Fruit fly (Drosophila melanogaster) whole organism, embryonic: ENCODE data around the gene nmdyn-D6.

Source experiments
- Bgb ChIP-seq: fragments of 200-800 bp; sonication (Bioruptor generic); IDR thresholded peaks from 2 replicates; pipeline ENCODE4 v1.3.6; 2022; ENCODE audit warnings: missing biosample characterization, missing genetic modification characterization; ENCODE audit not compliant: partially characterized antibody
- CG10462 ChIP-seq: fragments of 200-800 bp; sonication (Bioruptor generic); optimal IDR thresholded peaks from 2 replicates; lab custom pipeline; 2016; ENCODE audit warnings: missing biosample characterization, missing genetic modification characterization
- CG11085 ChIP-seq: fragments of 200-800 bp; sonication (Bioruptor generic); IDR thresholded peaks from 2 replicates; pipeline ENCODE4 v1.3.6; 2022; ENCODE audit warnings: missing biosample characterization, missing genetic modification characterization
- CG11456 ChIP-seq: fragments of 200-800 bp; sonication (Bioruptor generic); IDR thresholded peaks from 3 replicates; pipeline ENCODE4 v1.3.6; 2022; ENCODE audit warnings: missing biosample characterization, missing genetic modification characterization
- CG12236 ChIP-seq: fragments of 200-800 bp; sonication (Bioruptor generic); optimal IDR thresholded peaks from 2 replicates; lab custom pipeline; 2016; ENCODE audit warnings: missing biosample characterization, missing genetic modification characterization
- CG15696 ChIP-seq: fragments of 200-800 bp; sonication (Bioruptor generic); optimal IDR thresholded peaks from 2 replicates; lab custom pipeline; 2019; ENCODE audit warnings: missing biosample characterization, mild to moderate bottlenecking, missing genetic modification characterization, moderate library complexity
- CG2120 ChIP-seq: fragments of 200-800 bp; sonication (Bioruptor generic); optimal IDR thresholded peaks from 3 replicates; lab custom pipeline; 2016; ENCODE audit warnings: missing biosample characterization, missing genetic modification characterization
- CG2875 ChIP-seq: fragments of 200-800 bp; sonication (Bioruptor generic); optimal IDR thresholded peaks from 2 replicates; lab custom pipeline; 2017; ENCODE audit warnings: missing biosample characterization, mild to moderate bottlenecking, missing genetic modification characterization, missing genetic modification reagents
- CG31224 ChIP-seq: fragments of 200-800 bp; sonication (Bioruptor generic); IDR thresholded peaks from 2 replicates; pipeline ENCODE4 v1.3.6; 2022; ENCODE audit warnings: missing biosample characterization, missing genetic modification characterization
- CG34376 ChIP-seq: fragments of 200-800 bp; sonication (Bioruptor generic); optimal IDR thresholded peaks from 2 replicates; lab custom pipeline; 2018; ENCODE audit warnings: missing biosample characterization, mild to moderate bottlenecking, missing genetic modification characterization
- CG3995 ChIP-seq: fragments of 200-800 bp; sonication (Bioruptor generic); optimal IDR thresholded peaks from 3 replicates; lab custom pipeline; 2016; ENCODE audit warnings: missing biosample characterization, missing genetic modification characterization
- CG6175 ChIP-seq: fragments of 200-800 bp; sonication (Bioruptor generic); IDR thresholded peaks from 3 replicates; pipeline ENCODE4 v1.3.6; 2022; ENCODE audit warnings: missing biosample characterization, missing genetic modification characterization
- CG7839 ChIP-seq: fragments of 200-800 bp; sonication (Bioruptor generic); optimal IDR thresholded peaks from 3 replicates; lab custom pipeline; 2018; ENCODE audit warnings: missing biosample characterization, mild to moderate bottlenecking, missing genetic modification characterization, moderate library complexity
- CG8290 ChIP-seq, 3 experiments: fragments of 200-800 bp; sonication (Bioruptor generic); optimal IDR thresholded peaks; 2 replicates each; lab custom pipeline; 2016 to 2019; ENCODE audit warnings: missing biosample characterization in 3 of 3, missing genetic modification characterization in 3 of 3, mild to moderate bottlenecking in 2 of 3, moderate library complexity in 1 of 3
- CG9727 ChIP-seq: fragments of 200-800 bp; sonication (Bioruptor generic); optimal IDR thresholded peaks from 3 replicates; lab custom pipeline; 2017; ENCODE audit warnings: missing biosample characterization, mild to moderate bottlenecking, missing genetic modification characterization
- CoRest ChIP-seq: fragments of 200-800 bp; sonication (Bioruptor generic); optimal IDR thresholded peaks from 3 replicates; lab custom pipeline; 2018; ENCODE audit warnings: missing biosample characterization, mild to moderate bottlenecking, missing genetic modification characterization, moderate library complexity
- Dip2 ChIP-seq: fragments of 200-800 bp; sonication (Bioruptor generic); IDR thresholded peaks from 2 replicates; pipeline ENCODE4 v1.3.6; 2022; ENCODE audit warnings: missing biosample characterization, missing genetic modification characterization
- Fer2 ChIP-seq: fragments of 200-800 bp; sonication (Bioruptor generic); optimal IDR thresholded peaks from 2 replicates; lab custom pipeline; 2018; ENCODE audit warnings: missing biosample characterization, mild to moderate bottlenecking, missing genetic modification characterization, moderate library complexity
- HLH54F ChIP-seq: fragments of 200-800 bp; sonication (Bioruptor generic); optimal IDR thresholded peaks from 3 replicates; lab custom pipeline; 2016; ENCODE audit warnings: missing biosample characterization, missing genetic modification characterization
- Hand ChIP-seq: fragments of 200-800 bp; sonication (Bioruptor generic); optimal IDR thresholded peaks from 2 replicates; lab custom pipeline; 2017; ENCODE audit warnings: mild to moderate bottlenecking, missing biosample characterization, missing genetic modification reagents, missing genetic modification characterization
- Hsf ChIP-seq: fragments of 200-800 bp; sonication (Bioruptor generic); optimal IDR thresholded peaks from 3 replicates; lab custom pipeline; 2016; ENCODE audit warnings: missing biosample characterization, missing genetic modification characterization
- Med ChIP-seq: fragments of 200-800 bp; sonication (Bioruptor generic); peaks from one replicate; lab custom pipeline; 2016; ENCODE audit warnings: missing biosample characterization, missing genetic modification characterization, mild to moderate bottlenecking, inconsistent platforms, moderate library complexity
- NC2α ChIP-seq: fragments of 200-800 bp; sonication (Bioruptor generic); optimal IDR thresholded peaks from 2 replicates; lab custom pipeline; 2016; ENCODE audit warnings: missing biosample characterization, missing genetic modification characterization
- Opbp ChIP-seq: fragments of 200-800 bp; sonication (Bioruptor generic); IDR thresholded peaks from 3 replicates; pipeline ENCODE4 v1.3.6; 2022; ENCODE audit warnings: missing biosample characterization, missing genetic modification characterization; ENCODE audit not compliant: partially characterized antibody
- Ssrp ChIP-seq: fragments of 200-800 bp; sonication (Bioruptor generic); optimal IDR thresholded peaks from 2 replicates; lab custom pipeline; 2018; ENCODE audit warnings: missing biosample characterization, mild to moderate bottlenecking, missing genetic modification characterization, moderate library complexity
- ab ChIP-seq: fragments of 200-800 bp; sonication (Bioruptor generic); optimal IDR thresholded peaks from 2 replicates; lab custom pipeline; 2016; ENCODE audit warnings: missing biosample characterization, missing genetic modification characterization
- abd-A ChIP-seq: fragments of 200-800 bp; sonication (Bioruptor generic); optimal IDR thresholded peaks from 3 replicates; lab custom pipeline; 2019; ENCODE audit warnings: missing biosample characterization, mild to moderate bottlenecking, missing genetic modification characterization, moderate library complexity
- amos ChIP-seq: fragments of 200-800 bp; sonication (Bioruptor generic); IDR thresholded peaks from 2 replicates; pipeline ENCODE4 v1.3.6; 2022; ENCODE audit warnings: missing biosample characterization, missing genetic modification characterization; ENCODE audit not compliant: partially characterized antibody
- ash1 ChIP-seq: fragments of 200-800 bp; sonication (Bioruptor generic); optimal IDR thresholded peaks from 2 replicates; lab custom pipeline; 2018; ENCODE audit warnings: missing biosample characterization, mild to moderate bottlenecking, missing genetic modification characterization
- ato ChIP-seq: fragments of 200-800 bp; sonication (Bioruptor generic); IDR thresholded peaks from 2 replicates; pipeline ENCODE4 v1.3.6; 2022; ENCODE audit warnings: missing biosample characterization, missing genetic modification characterization; ENCODE audit not compliant: partially characterized antibody
- az2 ChIP-seq: fragments of 200-800 bp; sonication (Bioruptor generic); optimal IDR thresholded peaks from 3 replicates; lab custom pipeline; 2016; ENCODE audit warnings: missing biosample characterization, missing genetic modification characterization
- cas ChIP-seq: fragments of 200-800 bp; sonication (Bioruptor generic); IDR thresholded peaks from 2 replicates; pipeline ENCODE4 v1.3.6; 2022; ENCODE audit warnings: missing biosample characterization, missing genetic modification characterization
- chn ChIP-seq: fragments of 200-800 bp; sonication (Bioruptor generic); optimal IDR thresholded peaks from 2 replicates; lab custom pipeline; 2016; ENCODE audit warnings: missing biosample characterization, missing genetic modification characterization
- crc ChIP-seq: fragments of 200-800 bp; sonication (Bioruptor generic); optimal IDR thresholded peaks from 2 replicates; lab custom pipeline; 2016; ENCODE audit warnings: missing biosample characterization, missing genetic modification characterization
- cwo ChIP-seq: fragments of 200-800 bp; sonication (Bioruptor generic); optimal IDR thresholded peaks from 3 replicates; lab custom pipeline; 2017; ENCODE audit warnings: missing biosample characterization, missing genetic modification characterization, mild to moderate bottlenecking, moderate library complexity, missing genetic modification reagents
- fru ChIP-seq: fragments of >200 bp; optimal IDR thresholded peaks from 2 replicates; lab custom pipeline; 2017
- gfzf ChIP-seq: fragments of 200-800 bp; sonication (Bioruptor generic); optimal IDR thresholded peaks from 2 replicates; lab custom pipeline; 2016; ENCODE audit warnings: missing biosample characterization, mild to moderate bottlenecking, missing genetic modification characterization, moderate library complexity
- ham ChIP-seq: fragments of 200-800 bp; sonication (Bioruptor generic); IDR thresholded peaks from 2 replicates; pipeline ENCODE4 v1.3.6; 2022; ENCODE audit warnings: missing biosample characterization, missing genetic modification characterization
- hkb ChIP-seq, 2 experiments: fragments of 200-800 bp in 1 of 2; fragments of >200 bp in 1 of 2; sonication (Bioruptor generic) in 1 of 2; IDR thresholded peaks in 1 of 2; optimal IDR thresholded peaks in 1 of 2; 2 replicates each; pipeline versions ENCODE4 v1.3.6 to Lab custom; 2017 to 2022; ENCODE audit warnings: missing biosample characterization in 1 of 2, missing genetic modification characterization in 1 of 2
- insv ChIP-seq, 2 experiments: fragments of 200-800 bp; sonication (Bioruptor generic); optimal IDR thresholded peaks; 3 replicates each; lab custom pipeline; 2016 to 2018; ENCODE audit warnings: missing biosample characterization in 2 of 2, missing genetic modification characterization in 2 of 2
- mirr ChIP-seq: fragments of 200-800 bp; sonication (Bioruptor generic); optimal IDR thresholded peaks from 3 replicates; lab custom pipeline; 2018; ENCODE audit warnings: missing biosample characterization, mild to moderate bottlenecking, missing genetic modification characterization
- nom ChIP-seq: fragments of 200-800 bp; sonication (Bioruptor generic); optimal IDR thresholded peaks from 2 replicates; lab custom pipeline; 2017; ENCODE audit warnings: missing biosample characterization, missing genetic modification characterization, mild to moderate bottlenecking, moderate library complexity, missing genetic modification reagents
- pros ChIP-seq: fragments of 200-800 bp; sonication (Bioruptor generic); optimal IDR thresholded peaks from 3 replicates; lab custom pipeline; 2019; ENCODE audit warnings: missing biosample characterization, mild to moderate bottlenecking, missing genetic modification characterization, moderate library complexity
- sc ChIP-seq, 3 experiments: fragments of >200 bp in 2 of 3; fragments of 200-800 bp in 1 of 3; sonication (Bioruptor generic) in 1 of 3; optimal IDR thresholded peaks; 2 replicates in 2 of 3; 3 replicates in 1 of 3; lab custom pipeline; 2017; ENCODE audit warnings: mild to moderate bottlenecking in 1 of 3, missing biosample characterization in 1 of 3, missing genetic modification characterization in 1 of 3, missing genetic modification reagents in 1 of 3
- sim ChIP-seq: fragments of 200-800 bp; sonication (Bioruptor generic); IDR thresholded peaks from 2 replicates; pipeline ENCODE4 v1.3.6; 2022; ENCODE audit warnings: missing biosample characterization, missing genetic modification characterization
- slou ChIP-seq: fragments of 200-800 bp; sonication (Bioruptor generic); optimal IDR thresholded peaks from 3 replicates; lab custom pipeline; 2016; ENCODE audit warnings: missing biosample characterization, missing genetic modification characterization
- slp2 ChIP-seq: fragments of 200-800 bp; sonication (Bioruptor generic); optimal IDR thresholded peaks from 2 replicates; lab custom pipeline; 2016; ENCODE audit warnings: missing biosample characterization, missing genetic modification characterization
- tin ChIP-seq: fragments of 200-800 bp; sonication (Bioruptor generic); optimal IDR thresholded peaks from 3 replicates; lab custom pipeline; 2016; ENCODE audit warnings: missing biosample characterization, missing genetic modification characterization
- toy ChIP-seq: fragments of 200-800 bp; sonication (Bioruptor generic); IDR thresholded peaks from 2 replicates; pipeline ENCODE4 v1.3.6; 2022; ENCODE audit warnings: missing biosample characterization, missing genetic modification characterization

nmdyn-D6 gene

DNA sequence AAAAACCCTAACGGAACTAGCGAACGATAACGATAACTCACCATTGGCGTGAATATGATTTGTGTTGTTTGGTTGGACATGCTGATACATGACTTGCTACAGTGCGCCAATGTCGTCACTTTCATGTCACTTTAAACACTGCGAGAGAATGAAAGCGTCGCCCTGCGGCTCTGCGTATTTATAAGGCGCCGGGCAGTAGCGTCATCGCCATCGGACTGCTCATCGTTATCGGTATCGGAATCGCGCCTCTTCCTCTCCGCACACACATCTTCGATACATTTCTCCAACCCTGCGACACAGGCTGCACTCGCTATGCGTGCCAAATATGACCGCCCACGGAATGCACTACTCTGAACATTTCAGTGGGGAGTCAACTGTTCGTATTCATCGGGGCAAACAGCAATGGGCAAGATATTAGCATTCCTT is 19.0 kb downstream of the nmdyn-D6 start, which contains the start of gene sbm (continued):
- TF ChIP-seq Fer2 (tag; lab: Kevin White, UChicago) (no peak), nom (GFP tag; lab: Kevin White, UChicago) (no peak), Hsf (GFP tag; lab: Kevin White, UChicago) (peak; percentile 63), hkb (optimal IDR thresholded peaks at IDR 0.05; lab: Kevin White, UChicago) (no peak), hkb (GFP tag; IDR thresholded peaks at IDR 0.05; lab: Robert Waterston, UW) (peak; percentile 47; the same call in 1 of the 2 replicates), CG12236 (GFP tag; lab: Kevin White, UChicago) (no peak), CG3995 (no peak), crc (GFP tag; lab: Kevin White, UChicago) (no peak), CG34376 (GFP tag; lab: Kevin White, UChicago) (no peak), Opbp (GFP tag; lab: Robert Waterston, UW) (peak; percentile 59; the same call in 2 of the 3 replicates), CG2875 (GFP tag; lab: Kevin White, UChicago) (no peak), sim (no peak), cas (GFP tag; lab: Robert Waterston, UW) (no peak), mirr (no peak), fru (lab: Kevin White, UChicago) (no peak), abd-A (tag; lab: Kevin White, UChicago) (peak; percentile 65), CG15696 (tag; lab: Kevin White, UChicago) (no peak), ash1 (GFP tag; lab: Kevin White, UChicago) (no peak), gfzf (peak; percentile 13), az2 (peak; percentile 35), chn (GFP tag; lab: Kevin White, UChicago) (peak; percentile 22), CG31224 (GFP tag; lab: Robert Waterston, UW) (peak; percentile 47; the same call in 1 of the 2 replicates), NC2α (no peak), toy (GFP tag; lab: Robert Waterston, UW) (no peak), slp2 (GFP tag; lab: Kevin White, UChicago) (peak; percentile 32), Med (peak; percentile 94), insv (GFP tag; optimal IDR thresholded peaks at IDR 0.05; lab: Kevin White, UChicago) (no peak), CG11085 (GFP tag; lab: Robert Waterston, UW) (no peak), CG8290 (GFP tag; optimal IDR thresholded peaks at IDR 0.05; lab: Kevin White, UChicago) (no peak), CG8290 (tag; optimal IDR thresholded peaks at IDR 0.05; lab: Kevin White, UChicago) (peak in 1 of 2 experiments; percentile 89), tin (GFP tag; lab: Kevin White, UChicago) (peak; percentile 55), CG11456 (GFP tag; lab: Robert Waterston, UW) (peak; percentile 74; the same call in 1 of the 3 replicates), cwo (peak; percentile 7), CoRest (tag; lab: Kevin White, UChicago) (peak; percentile 49), CG6175 (no peak), CG9727 (no peak), CG2120 (GFP tag; lab: Kevin White, UChicago) (peak; percentile 69), slou (GFP tag; lab: Kevin White, UChicago) (no peak), amos (GFP tag; lab: Robert Waterston, UW) (peak; percentile 62; the same call in 1 of the 2 replicates), Ssrp (tag; lab: Kevin White, UChicago) (peak; percentile 5), Bgb (GFP tag; lab: Robert Waterston, UW) (peak; percentile 75), Dip2 (GFP tag; lab: Robert Waterston, UW) (no peak), ham (GFP tag; lab: Robert Waterston, UW) (no peak), CG10462 (GFP tag; lab: Kevin White, UChicago) (no peak), Hand (GFP tag; lab: Kevin White, UChicago) (no peak), ato (GFP tag; lab: Robert Waterston, UW) (peak; percentile 79), pros (GFP tag; lab: Kevin White, UChicago) (no peak), HLH54F (GFP tag; lab: Kevin White, UChicago) (peak; percentile 40), CG7839 (peak; percentile 23), ab (peak; percentile 8), sc (optimal IDR thresholded peaks at IDR 0.05; lab: Kevin White, UChicago) (no peak), sc (GFP tag; optimal IDR thresholded peaks at IDR 0.05; lab: Kevin White, UChicago) (no peak)
